Worm (Caenorhabditis elegans): Measurements from ENCODE around the gene rad-23.

DNA sequence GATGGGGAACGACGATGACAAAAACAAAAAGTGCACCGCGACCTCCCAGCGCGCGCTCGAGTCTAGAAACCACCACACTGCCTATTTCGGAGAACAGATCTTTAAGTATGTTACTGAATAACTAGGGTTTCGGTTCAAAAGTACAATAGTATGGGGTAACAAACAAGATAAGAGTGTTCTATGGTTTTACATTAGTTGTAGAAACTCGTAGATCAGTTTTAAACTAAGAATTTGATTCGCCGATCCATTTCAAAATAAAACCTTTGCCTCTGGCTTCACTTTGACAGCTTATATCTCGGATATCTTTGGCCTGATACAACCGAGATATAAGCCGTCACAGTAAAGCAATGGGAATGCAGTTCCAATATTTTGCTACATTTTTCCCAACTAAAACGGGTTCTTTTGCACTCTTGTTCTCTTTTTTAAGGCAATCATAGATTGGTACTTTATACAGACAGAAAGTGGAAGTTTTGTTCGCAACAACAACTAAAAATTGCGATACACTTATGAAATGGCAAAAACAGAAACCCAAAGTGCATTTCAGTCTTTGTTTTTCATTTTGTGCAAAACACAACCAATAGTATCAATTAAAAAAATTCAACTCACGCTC, 36.1 kb downstream of the rad-23 start:
- TF ChIP-seq ztf-4 (tag; optimal IDR thresholded peaks at IDR 0.05) (no peak), lin-14 (GFP tag; optimal IDR thresholded peaks at IDR 0.05) (no peak), snu-23 (GFP tag; optimal IDR thresholded peaks at IDR 0.05) (no peak), pax-3 (tag; optimal IDR thresholded peaks at IDR 0.05) (no peak), aha-1 (tag; optimal IDR thresholded peaks at IDR 0.05) (no peak)
